Worm (Caenorhabditis elegans) whole organism, L1 larva: ENCODE measurements around the gene F22E12.3.

Experiments
- elt-2 ChIP-seq: sonication (generic microtip); optimal IDR thresholded peaks from 2 replicates; lab custom pipeline; 2016; ENCODE audit warnings: missing genetic modification characterization, mild to moderate bottlenecking, inconsistent platforms, missing compliant biosample characterization, missing genetic modification reagents
- lin-13 ChIP-seq: fragments of 150-350 bp; optimal IDR thresholded peaks from 2 replicates; lab custom pipeline; 2014; ENCODE audit warnings: missing biosample characterization, missing genetic modification reagents, missing genetic modification characterization
- lin-35 ChIP-seq, 2 experiments: fragments of 150-350 bp; optimal IDR thresholded peaks; 2 replicates each; lab custom pipeline; 2014; ENCODE audit warnings: missing biosample characterization in 2 of 2, missing genetic modification characterization in 2 of 2, missing genetic modification reagents in 2 of 2
- mep-1 ChIP-seq: fragments of 150-350 bp; optimal IDR thresholded peaks from 2 replicates; lab custom pipeline; 2014; ENCODE audit warnings: missing biosample characterization, missing genetic modification characterization
- nhr-11 ChIP-seq: fragments of 150-350 bp; optimal IDR thresholded peaks from 2 replicates; lab custom pipeline; 2014; ENCODE audit warnings: missing biosample characterization, missing genetic modification characterization
- nhr-77 ChIP-seq: fragments of 150-350 bp; optimal IDR thresholded peaks from 2 replicates; lab custom pipeline; 2014; ENCODE audit warnings: missing biosample characterization, missing genetic modification characterization
- pqm-1 ChIP-seq: sonication (generic microtip); optimal IDR thresholded peaks from 3 replicates; lab custom pipeline; 2017; ENCODE audit warnings: missing biosample characterization, missing genetic modification characterization
- snpc-4 ChIP-seq: fragments of 150-350 bp; optimal IDR thresholded peaks from 2 replicates; lab custom pipeline; 2014; ENCODE audit warnings: missing biosample characterization, missing genetic modification characterization
- unc-62 ChIP-seq: fragments of 150-350 bp; optimal IDR thresholded peaks from 2 replicates; lab custom pipeline; 2014; ENCODE audit warnings: missing biosample characterization, missing genetic modification reagents, missing genetic modification characterization

- no peak for TF ChIP-seq lin-35 (GFP tag; optimal IDR thresholded peaks at IDR 0.05; lab: Kevin White, UChicago)
- TF ChIP-seq elt-2 (tag; lab: Kevin White, UChicago), result no peak
- TF ChIP-seq unc-62, result no peak
- TF ChIP-seq snpc-4 (tag; lab: Kevin White, UChicago), result no peak
- TF ChIP-seq nhr-77 (tag; lab: Kevin White, UChicago), result no peak
- TF ChIP-seq mep-1 (tag; lab: Kevin White, UChicago), result no peak
- TF ChIP-seq nhr-11, result no peak
- TF ChIP-seq lin-13 (GFP tag; lab: Kevin White, UChicago), result no peak
- no peak for TF ChIP-seq pqm-1
Observed at ce11 chrV:10464746-10465145, 1.6 kb upstream of the F22E12.3 start.
